Worm (Caenorhabditis elegans) whole organism, L3 larva: ENCODE measurements around the gene F16H6.3.

Source experiments
- ZK546.5 ChIP-seq: sonication (generic microtip); optimal IDR thresholded peaks from 2 replicates; lab custom pipeline; 2017; ENCODE audit warnings: missing biosample characterization, missing genetic modification characterization
- aly-2 ChIP-seq: fragments of 150-350 bp; optimal IDR thresholded peaks from 2 replicates; lab custom pipeline; 2014; ENCODE audit warnings: missing biosample characterization, missing genetic modification characterization
- ama-1 ChIP-seq: fragments of 150-350 bp; optimal IDR thresholded peaks from 2 replicates; lab custom pipeline; 2018
- ceh-16 ChIP-seq: sonication (generic microtip); optimal IDR thresholded peaks from 2 replicates; lab custom pipeline; 2017; ENCODE audit warnings: missing biosample characterization, missing genetic modification characterization
- ceh-28 ChIP-seq: fragments of 150-350 bp; optimal IDR thresholded peaks from 2 replicates; lab custom pipeline; 2014; ENCODE audit warnings: missing biosample characterization, missing genetic modification reagents, missing genetic modification characterization
- ceh-82 ChIP-seq: fragments of 150-350 bp; optimal IDR thresholded peaks from 2 replicates; lab custom pipeline; 2014; ENCODE audit warnings: missing biosample characterization, missing genetic modification characterization
- ceh-9 ChIP-seq: sonication (generic microtip); optimal IDR thresholded peaks from 2 replicates; lab custom pipeline; 2018; ENCODE audit warnings: missing biosample characterization, missing genetic modification characterization
- daf-12 ChIP-seq: fragments of 150-350 bp; optimal IDR thresholded peaks from 2 replicates; lab custom pipeline; 2014; ENCODE audit warnings: missing biosample characterization, missing genetic modification reagents, missing genetic modification characterization
- egl-27 ChIP-seq: sonication (generic microtip); optimal IDR thresholded peaks from 4 replicates; lab custom pipeline; 2017; ENCODE audit warnings: missing biosample characterization, missing genetic modification reagents, missing genetic modification characterization
- egl-5 ChIP-seq: fragments of 150-350 bp; optimal IDR thresholded peaks from 2 replicates; lab custom pipeline; 2017; ENCODE audit warnings: missing biosample characterization, missing genetic modification reagents, missing genetic modification characterization, inconsistent platforms
- elt-1 ChIP-seq: fragments of 150-350 bp; optimal IDR thresholded peaks from 2 replicates; lab custom pipeline; 2014; ENCODE audit warnings: missing biosample characterization, missing genetic modification characterization
- elt-2 ChIP-seq: sonication (generic microtip); optimal IDR thresholded peaks from 2 replicates; lab custom pipeline; 2016; ENCODE audit warnings: missing genetic modification reagents, mild to moderate bottlenecking, missing genetic modification characterization, missing compliant biosample characterization
- elt-3 ChIP-seq, 3 experiments: fragments of 150-350 bp in 1 of 3; sonication (generic microtip) in 2 of 3; optimal IDR thresholded peaks; 2 replicates in 2 of 3; 4 replicates in 1 of 3; lab custom pipeline; 2014 to 2017; ENCODE audit warnings: missing biosample characterization in 3 of 3, missing genetic modification characterization in 3 of 3
- eor-1 ChIP-seq, 2 experiments: fragments of 150-350 bp; optimal IDR thresholded peaks; 2 replicates each; lab custom pipeline; 2014 to 2018; ENCODE audit warnings: missing biosample characterization in 2 of 2, missing genetic modification characterization in 2 of 2
- fkh-10 ChIP-seq: sonication (generic microtip); optimal IDR thresholded peaks from 2 replicates; lab custom pipeline; 2017; ENCODE audit warnings: missing biosample characterization, missing genetic modification reagents, missing genetic modification characterization
- fkh-2 ChIP-seq: fragments of 150-350 bp; optimal IDR thresholded peaks from 2 replicates; lab custom pipeline; 2014; ENCODE audit warnings: missing biosample characterization, missing genetic modification reagents, missing genetic modification characterization
- fos-1 ChIP-seq: fragments of 150-350 bp; optimal IDR thresholded peaks from 2 replicates; lab custom pipeline; 2014; ENCODE audit warnings: missing biosample characterization, missing genetic modification characterization
- lin-15B ChIP-seq: fragments of 150-350 bp; optimal IDR thresholded peaks from 2 replicates; lab custom pipeline; 2014; ENCODE audit warnings: missing biosample characterization, missing genetic modification characterization
- lin-39 ChIP-seq: fragments of 150-350 bp; optimal IDR thresholded peaks from 2 replicates; lab custom pipeline; 2018; ENCODE audit warnings: missing biosample characterization, missing genetic modification reagents, missing genetic modification characterization
- mdl-1 ChIP-seq: fragments of 150-350 bp; optimal IDR thresholded peaks from 2 replicates; lab custom pipeline; 2014; ENCODE audit warnings: missing biosample characterization, missing genetic modification characterization
- mml-1 ChIP-seq: fragments of 150-350 bp; sonication (generic microtip); optimal IDR thresholded peaks from 3 replicates; lab custom pipeline; 2014; ENCODE audit warnings: missing biosample characterization, missing genetic modification characterization
- nhr-11 ChIP-seq: fragments of 150-350 bp; optimal IDR thresholded peaks from 2 replicates; lab custom pipeline; 2014; ENCODE audit warnings: missing biosample characterization, missing genetic modification characterization
- nhr-237 ChIP-seq: fragments of 150-350 bp; optimal IDR thresholded peaks from 2 replicates; lab custom pipeline; 2014; ENCODE audit warnings: missing biosample characterization, missing genetic modification characterization
- nhr-25 ChIP-seq: sonication (generic microtip); optimal IDR thresholded peaks from 2 replicates; lab custom pipeline; 2017; ENCODE audit warnings: missing biosample characterization, missing genetic modification characterization
- nhr-28 ChIP-seq: fragments of 150-350 bp; optimal IDR thresholded peaks from 2 replicates; lab custom pipeline; 2014; ENCODE audit warnings: missing biosample characterization, missing genetic modification characterization
- nhr-67 ChIP-seq: fragments of 150-350 bp; optimal IDR thresholded peaks from 2 replicates; lab custom pipeline; 2014; ENCODE audit warnings: missing biosample characterization, missing genetic modification characterization
- nhr-76 ChIP-seq: fragments of 150-350 bp; sonication (generic microtip); optimal IDR thresholded peaks from 5 replicates; lab custom pipeline; 2014; ENCODE audit warnings: missing biosample characterization, missing genetic modification characterization
- nhr-77 ChIP-seq: fragments of 150-350 bp; optimal IDR thresholded peaks from 2 replicates; lab custom pipeline; 2014; ENCODE audit warnings: missing biosample characterization, missing genetic modification characterization
- pha-4 ChIP-seq: fragments of 150-350 bp; optimal IDR thresholded peaks from 2 replicates; lab custom pipeline; 2014; ENCODE audit warnings: missing biosample characterization, missing genetic modification reagents, missing genetic modification characterization
- pqm-1 ChIP-seq: fragments of 150-350 bp; optimal IDR thresholded peaks from 2 replicates; lab custom pipeline; 2017; ENCODE audit warnings: missing biosample characterization, missing genetic modification characterization, inconsistent platforms
- sea-2 ChIP-seq: fragments of 150-350 bp; sonication (generic microtip); optimal IDR thresholded peaks from 4 replicates; lab custom pipeline; 2014; ENCODE audit warnings: missing biosample characterization, missing genetic modification reagents, missing genetic modification characterization
- skn-1 ChIP-seq: fragments of 150-350 bp; optimal IDR thresholded peaks from 2 replicates; lab custom pipeline; 2014; ENCODE audit warnings: missing biosample characterization, missing genetic modification characterization
- snpc-4 ChIP-seq: fragments of 150-350 bp; optimal IDR thresholded peaks from 2 replicates; lab custom pipeline; 2014; ENCODE audit warnings: missing biosample characterization, missing genetic modification characterization
- unc-39 ChIP-seq: sonication (generic microtip); optimal IDR thresholded peaks from 4 replicates; lab custom pipeline; 2017; ENCODE audit warnings: missing biosample characterization, missing genetic modification characterization
- unc-62 ChIP-seq: fragments of 150-350 bp; sonication (generic microtip); optimal IDR thresholded peaks from 4 replicates; lab custom pipeline; 2014; ENCODE audit warnings: missing biosample characterization, missing genetic modification reagents, missing genetic modification characterization
- zag-1 ChIP-seq: fragments of 150-350 bp; optimal IDR thresholded peaks from 2 replicates; lab custom pipeline; 2014; ENCODE audit warnings: missing biosample characterization, missing genetic modification characterization
- ztf-11 ChIP-seq: fragments of 150-350 bp; optimal IDR thresholded peaks from 2 replicates; lab custom pipeline; 2014; ENCODE audit warnings: missing biosample characterization, missing genetic modification characterization
- ztf-4 ChIP-seq: fragments of 150-350 bp; optimal IDR thresholded peaks from 2 replicates; lab custom pipeline; 2014; ENCODE audit warnings: missing biosample characterization, missing genetic modification characterization

Gene F16H6.3

DNA sequence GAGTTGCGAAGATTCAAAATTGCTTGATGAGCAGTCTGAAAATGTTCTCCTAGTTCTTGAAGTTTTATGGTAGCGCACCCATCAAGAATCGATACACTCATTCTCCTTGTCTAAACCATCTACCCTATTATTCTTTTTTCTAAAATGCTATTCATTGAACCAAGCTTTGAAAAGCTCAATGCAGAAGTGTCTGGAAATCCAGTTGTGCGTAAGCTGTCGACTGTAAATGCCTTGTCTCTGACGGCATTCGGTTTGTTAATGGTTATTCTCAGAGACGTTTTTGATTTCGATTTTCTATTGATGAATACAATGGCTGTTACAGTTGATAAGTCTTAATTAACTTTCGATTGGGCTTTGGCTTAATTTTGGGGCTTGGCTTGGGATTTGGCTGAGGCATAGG lies 32.5 kb upstream of the F16H6.3 start, which contains the start of gene C14A6.12:
TSS of gene C14A6.12 (minus strand) at position 101 of the 400 bp plus-strand sequence.
- TF ChIP-seq pqm-1 (tag; lab: Kevin White, UChicago) (no peak), ceh-28 (tag; lab: Kevin White, UChicago) (no peak), nhr-25 (no peak), ceh-82 (no peak), aly-2 (tag; lab: Kevin White, UChicago) (no peak), nhr-76 (tag; lab: Kevin White, UChicago) (no peak)
- TF ChIP-seq, all 47 proteins: peak for 0

ce11 chrV:18163434-18163833 lies 31.7 kb upstream of the F16H6.3 start:
- TF ChIP-seq fos-1 (no peak), ceh-9 (tag; lab: Kevin White, UChicago) (no peak), lin-39 (tag; lab: Kevin White, UChicago) (no peak), lin-15B (no peak), snpc-4 (no peak), elt-1 (tag; lab: Kevin White, UChicago) (no peak), nhr-67 (tag; lab: Kevin White, UChicago) (no peak), ztf-4 (tag; lab: Kevin White, UChicago) (no peak), ztf-11 (tag; lab: Kevin White, UChicago) (no peak), aly-2 (tag; lab: Kevin White, UChicago) (no peak), mdl-1 (tag; lab: Kevin White, UChicago) (no peak), ama-1 (lab: Kevin White, UChicago) (no peak)

DNA sequence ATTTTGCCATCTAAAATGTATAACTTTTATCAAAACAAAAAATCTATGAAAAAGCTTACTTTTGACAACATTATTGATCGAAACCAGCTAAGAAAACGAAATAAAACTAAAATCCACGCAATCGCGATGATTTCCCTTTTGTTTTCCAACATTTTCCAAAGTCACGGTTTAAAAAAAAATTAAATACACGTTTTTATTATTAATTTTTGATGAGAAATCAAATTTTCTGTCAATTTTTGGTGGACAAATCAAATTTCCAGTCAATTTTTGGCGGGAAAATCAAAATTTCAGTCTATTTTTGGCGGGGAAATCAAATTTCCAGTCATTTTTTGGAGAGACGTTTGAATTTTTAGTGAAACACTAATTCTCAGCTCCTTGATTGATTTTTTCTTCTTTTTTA lies 30.3 kb upstream of the F16H6.3 start, which contains the start of gene C14A6.5:
TSS of gene C14A6.5 (minus strand) at position 101 of the 400 bp plus-strand sequence.
- TF ChIP-seq nhr-25, result no peak
- TF ChIP-seq egl-5 (tag; lab: Kevin White, UChicago), result no peak
- no peak for TF ChIP-seq nhr-77
- no peak for TF ChIP-seq nhr-76 (tag; lab: Kevin White, UChicago)
- no peak for TF ChIP-seq ZK546.5 (tag; lab: Kevin White, UChicago)
- TF ChIP-seq ceh-16, result no peak
- no peak for TF ChIP-seq sea-2 (GFP tag; lab: Kevin White, UChicago)
- no peak for TF ChIP-seq ztf-4 (tag; lab: Kevin White, UChicago)

DNA sequence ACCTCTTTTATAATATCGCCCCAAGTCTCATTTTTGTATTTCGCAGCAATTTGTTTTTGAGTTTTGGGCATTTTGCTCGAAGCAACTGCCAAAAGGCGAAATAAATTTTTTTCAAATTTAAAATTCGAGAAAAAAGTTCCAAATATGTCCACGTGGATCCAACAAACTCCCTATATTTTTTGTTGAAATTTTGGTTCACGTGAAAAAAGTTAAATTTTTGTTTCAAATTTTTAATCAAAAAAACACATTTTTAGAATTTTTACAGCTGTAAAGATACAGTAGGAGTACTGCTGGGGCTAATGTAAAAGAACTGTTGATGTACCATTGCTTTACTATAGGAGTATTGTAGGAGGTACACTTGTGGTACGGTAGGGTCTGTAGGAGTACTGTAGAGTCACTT lies 27.9 kb upstream of the F16H6.3 start, which contains the start of gene C14A6.6:
TSS of gene C14A6.6 (minus strand) at position 101 of the 400 bp plus-strand sequence.
- no peak for TF ChIP-seq unc-39 (tag; lab: Kevin White, UChicago)
- no peak for TF ChIP-seq unc-62 (GFP tag; lab: Kevin White, UChicago)
- no peak for TF ChIP-seq ceh-16
- TF ChIP-seq pqm-1 (tag; lab: Kevin White, UChicago), result no peak
- no peak for TF ChIP-seq nhr-76 (tag; lab: Kevin White, UChicago)
- no peak for TF ChIP-seq nhr-25
- TF ChIP-seq mdl-1 (tag; lab: Kevin White, UChicago), result no peak
- no peak for TF ChIP-seq lin-39 (tag; lab: Kevin White, UChicago)
- TF ChIP-seq ZK546.5 (tag; lab: Kevin White, UChicago), result no peak
- TF ChIP-seq elt-3 (tag; optimal IDR thresholded peaks at IDR 0.05; lab: Kevin White, UChicago), result no peak
- no peak for TF ChIP-seq lin-15B
- no peak for TF ChIP-seq nhr-237 (tag; lab: Kevin White, UChicago)
- TF ChIP-seq nhr-28 (tag; lab: Kevin White, UChicago), result no peak
- no peak for TF ChIP-seq elt-2 (tag; lab: Kevin White, UChicago)
- TF ChIP-seq ama-1 (lab: Kevin White, UChicago), result no peak
- TF ChIP-seq ceh-82, result no peak
- TF ChIP-seq fkh-10 (GFP tag; lab: Kevin White, UChicago), result no peak
- TF ChIP-seq daf-12, result no peak
- no peak for TF ChIP-seq ztf-11 (tag; lab: Kevin White, UChicago)
- no peak for TF ChIP-seq ceh-28 (tag; lab: Kevin White, UChicago)
- TF ChIP-seq, all 47 proteins: peak for 0

- TF ChIP-seq elt-3 (tag; optimal IDR thresholded peaks at IDR 0.05; lab: Kevin White, UChicago), result no peak
- TF ChIP-seq elt-2 (tag; lab: Kevin White, UChicago), result no peak
- TF ChIP-seq ceh-82, result no peak
- no peak for TF ChIP-seq ama-1 (lab: Kevin White, UChicago)
- no peak for TF ChIP-seq aly-2 (tag; lab: Kevin White, UChicago)
- TF ChIP-seq eor-1 (tag; optimal IDR thresholded peaks at IDR 0.05; lab: Kevin White, UChicago), result no peak
- TF ChIP-seq nhr-11 (tag; lab: Kevin White, UChicago), result no peak
- TF ChIP-seq ztf-11 (tag; lab: Kevin White, UChicago), result no peak
- TF ChIP-seq zag-1 (tag; lab: Kevin White, UChicago), result no peak
- TF ChIP-seq sea-2 (GFP tag; lab: Kevin White, UChicago), result no peak
- no peak for TF ChIP-seq pha-4 (tag; lab: Kevin White, UChicago)
- no peak for TF ChIP-seq ztf-4 (tag; lab: Kevin White, UChicago)
- no peak for TF ChIP-seq nhr-28 (tag; lab: Kevin White, UChicago)
- TF ChIP-seq egl-5 (tag; lab: Kevin White, UChicago), result no peak
- TF ChIP-seq fkh-2, result no peak
- TF ChIP-seq daf-12, result no peak
- TF ChIP-seq skn-1 (tag; lab: Kevin White, UChicago), result no peak
- TF ChIP-seq mml-1, result no peak
- TF ChIP-seq pqm-1 (tag; lab: Kevin White, UChicago), result no peak
- no peak for TF ChIP-seq egl-27 (tag; lab: Kevin White, UChicago)
These were observed 26.8 kb upstream of the F16H6.3 start, which contains the start of gene C14A6.7 for ce11 chrV:18168266-18168665. Gene C14A6.7, minus strand, starts transcription at chrV:18168366.
